Worm (Caenorhabditis elegans): Measurements from ENCODE around the gene R160.6.

The R160.6 gene

ce11 chrX:4373123-4373522 is at the start of gene R160.6:
R160.6 (minus strand) TSS chrX:4373223.
- TF ChIP-seq zag-1 (tag; optimal IDR thresholded peaks at IDR 0.05): no peak
- no peak for TF ChIP-seq peb-1 (tag; optimal IDR thresholded peaks at IDR 0.05)
- TF ChIP-seq lin-13 (GFP tag; optimal IDR thresholded peaks at IDR 0.05): no peak
- no peak for TF ChIP-seq unc-55 (GFP tag; optimal IDR thresholded peaks at IDR 0.05)
- no peak for TF ChIP-seq lin-11 (tag; optimal IDR thresholded peaks at IDR 0.05)
- TF ChIP-seq mab-5 (tag; optimal IDR thresholded peaks at IDR 0.05): no peak
- TF ChIP-seq egl-27 (tag; optimal IDR thresholded peaks at IDR 0.05): no peak
- no peak for TF ChIP-seq ama-1 (optimal IDR thresholded peaks at IDR 0.05)

ce11 chrX:4418751-4419150 is 45.7 kb upstream of the R160.6 start, which contains the start of gene dop-1:
dop-1 (minus strand) TSS chrX:4418851.
- TF ChIP-seq skn-1 (tag; optimal IDR thresholded peaks at IDR 0.05) (no peak), nhr-10 (tag; optimal IDR thresholded peaks at IDR 0.05) (no peak), R02D3.7 (tag; optimal IDR thresholded peaks at IDR 0.05) (no peak), elt-1 (tag; optimal IDR thresholded peaks at IDR 0.05) (no peak), alr-1 (tag; optimal IDR thresholded peaks at IDR 0.05) (no peak)

ce11 chrX:4415289-4415688 is 42.3 kb upstream of the R160.6 start:
- TF ChIP-seq unc-39 (tag; optimal IDR thresholded peaks at IDR 0.05): no peak
- TF ChIP-seq skn-1 (tag; optimal IDR thresholded peaks at IDR 0.05): no peak
- no peak for TF ChIP-seq elt-1 (tag; optimal IDR thresholded peaks at IDR 0.05)
- TF ChIP-seq ama-1 (optimal IDR thresholded peaks at IDR 0.05): no peak
- no peak for TF ChIP-seq ceh-82 (tag; optimal IDR thresholded peaks at IDR 0.05)
- TF ChIP-seq lin-11 (tag; optimal IDR thresholded peaks at IDR 0.05): no peak
- TF ChIP-seq sma-3 (GFP tag; optimal IDR thresholded peaks at IDR 0.05): no peak
- no peak for TF ChIP-seq crh-2 (tag; optimal IDR thresholded peaks at IDR 0.05)
- TF ChIP-seq nhr-21 (tag; optimal IDR thresholded peaks at IDR 0.05): no peak
- no peak for TF ChIP-seq unc-55 (GFP tag; optimal IDR thresholded peaks at IDR 0.05)
- no peak for TF ChIP-seq dmd-4 (tag; optimal IDR thresholded peaks at IDR 0.05)
- TF ChIP-seq ztf-1 (GFP tag; conservative IDR thresholded peaks at IDR 0.05): no peak
- TF ChIP-seq nhr-6 (tag; optimal IDR thresholded peaks at IDR 0.05): no peak
- no peak for TF ChIP-seq unc-62 (GFP tag; optimal IDR thresholded peaks at IDR 0.05)

DNA sequence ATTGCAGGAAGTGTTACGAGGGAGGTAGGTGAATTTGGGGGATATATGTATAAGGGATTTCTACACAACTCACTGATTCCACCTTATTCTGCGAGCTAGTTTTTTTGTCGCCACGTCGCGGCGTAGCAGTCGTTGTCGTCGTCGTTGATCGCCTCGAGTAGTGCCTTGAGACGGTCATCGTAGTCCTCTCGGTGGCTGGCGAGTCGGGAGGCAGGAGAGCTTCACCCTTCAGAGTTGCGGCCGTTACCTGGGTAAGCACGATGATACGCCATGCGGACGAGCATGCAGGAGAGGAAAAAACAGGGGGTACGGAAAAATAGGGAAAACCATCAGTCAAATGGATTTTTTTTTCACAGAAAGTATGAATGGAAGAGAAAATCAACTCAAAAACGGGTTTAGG is 40.2 kb upstream of the R160.6 start:
- TF ChIP-seq zag-1 (tag; optimal IDR thresholded peaks at IDR 0.05) (no peak), Y55F3AM.14 (GFP tag; optimal IDR thresholded peaks at IDR 0.05) (no peak), aly-2 (tag; optimal IDR thresholded peaks at IDR 0.05) (no peak), ztf-1 (GFP tag; conservative IDR thresholded peaks at IDR 0.05) (no peak), ceh-16 (tag; optimal IDR thresholded peaks at IDR 0.05) (no peak), lsy-2 (tag; optimal IDR thresholded peaks at IDR 0.05) (no peak), mdl-1 (tag; optimal IDR thresholded peaks at IDR 0.05) (no peak), unc-55 (GFP tag; optimal IDR thresholded peaks at IDR 0.05) (no peak), elt-3 (tag; optimal IDR thresholded peaks at IDR 0.05) (no peak), ztf-11 (tag; optimal IDR thresholded peaks at IDR 0.05) (no peak), ceh-82 (tag; optimal IDR thresholded peaks at IDR 0.05) (no peak), mbf-1 (tag; optimal IDR thresholded peaks at IDR 0.05) (no peak), lin-11 (tag; optimal IDR thresholded peaks at IDR 0.05) (no peak), dmd-4 (tag; optimal IDR thresholded peaks at IDR 0.05) (no peak), nhr-6 (tag; optimal IDR thresholded peaks at IDR 0.05) (no peak)

- TF ChIP-seq snpc-4 (tag; optimal IDR thresholded peaks at IDR 0.05) (no peak), sem-4 (tag; optimal IDR thresholded peaks at IDR 0.05) (no peak), egl-27 (tag; optimal IDR thresholded peaks at IDR 0.05) (no peak), fos-1 (tag; optimal IDR thresholded peaks at IDR 0.05) (no peak), nhr-11 (tag; optimal IDR thresholded peaks at IDR 0.05) (no peak), aly-2 (tag; optimal IDR thresholded peaks at IDR 0.05) (no peak), dmd-4 (tag; optimal IDR thresholded peaks at IDR 0.05) (no peak), ztf-4 (tag; optimal IDR thresholded peaks at IDR 0.05) (no peak)
These were observed 37.4 kb upstream of the R160.6 start for ce11 chrX:4410280-4410911.

Data from whole organism, L2 larva.